Worm (Caenorhabditis elegans) whole organism, early embryonic: ENCODE results near the gene polk-1.

Source experiments
- B0310.2 ChIP-seq: sonication (generic microtip); optimal IDR thresholded peaks from 2 replicates; lab custom pipeline; 2016; ENCODE audit warnings: mild to moderate bottlenecking, missing genetic modification characterization, missing compliant biosample characterization
- F13C5.2 ChIP-seq: sonication (generic microtip); optimal IDR thresholded peaks from 2 replicates; lab custom pipeline; 2017; ENCODE audit warnings: mild to moderate bottlenecking, missing genetic modification characterization, inconsistent platforms, missing compliant biosample characterization
- aly-1 ChIP-seq: sonication (generic microtip); optimal IDR thresholded peaks from 2 replicates; lab custom pipeline; 2016; ENCODE audit warnings: missing genetic modification characterization, missing compliant biosample characterization
- ama-1 ChIP-seq: fragments of 150-350 bp; optimal IDR thresholded peaks from 2 replicates; lab custom pipeline; 2014
- ceh-13 ChIP-seq: fragments of 200-800 bp; sonication (Bioruptor generic); optimal IDR thresholded peaks from 2 replicates; lab custom pipeline; 2018; ENCODE audit warnings: mild to moderate bottlenecking, missing genetic modification characterization, missing compliant biosample characterization
- ceh-36 ChIP-seq: sonication (generic microtip); optimal IDR thresholded peaks from 2 replicates; lab custom pipeline; 2016; ENCODE audit warnings: missing genetic modification characterization, inconsistent platforms, missing compliant biosample characterization
- ets-7 ChIP-seq: sonication (generic microtip); optimal IDR thresholded peaks from 2 replicates; lab custom pipeline; 2016; ENCODE audit warnings: missing genotype, missing genetic modification characterization, missing compliant biosample characterization
- flt-1 ChIP-seq: fragments of 200-800 bp; sonication (Bioruptor generic); IDR thresholded peaks from 2 replicates; pipeline ENCODE4 v1.3.6; 2022; ENCODE audit warnings: missing genetic modification characterization, missing compliant biosample characterization
- hmbx-1 ChIP-seq: sonication (generic microtip); optimal IDR thresholded peaks from 2 replicates; lab custom pipeline; 2016; ENCODE audit warnings: mild to moderate bottlenecking, missing genetic modification characterization, missing compliant biosample characterization
- hmg-4 ChIP-seq: fragments of 200-800 bp; sonication (Bioruptor generic); optimal IDR thresholded peaks from 2 replicates; lab custom pipeline; 2018; ENCODE audit warnings: mild to moderate bottlenecking, missing genetic modification characterization, missing compliant biosample characterization
- hnd-1 ChIP-seq: sonication (generic microtip); optimal IDR thresholded peaks from 2 replicates; lab custom pipeline; 2016; ENCODE audit warnings: missing genetic modification characterization, missing compliant biosample characterization
- pes-1 ChIP-seq: fragments of 200-800 bp; sonication (Bioruptor generic); IDR thresholded peaks from 2 replicates; pipeline ENCODE4 v1.3.6; 2022; ENCODE audit warnings: missing genetic modification reagents, missing genetic modification characterization, missing compliant biosample characterization
- scrt-1 ChIP-seq: fragments of 200-800 bp; sonication (Bioruptor generic); IDR thresholded peaks from 2 replicates; pipeline ENCODE4 v1.3.6; 2022; ENCODE audit warnings: missing genetic modification characterization, missing compliant biosample characterization
- sea-1 ChIP-seq: fragments of 200-800 bp; sonication (Bioruptor generic); conservative IDR thresholded peaks from 2 replicates; pipeline ENCODE4 v1.3.6; 2022; ENCODE audit warnings: missing genetic modification characterization, missing compliant biosample characterization
- tbx-11 ChIP-seq: fragments of 200-800 bp; sonication (Bioruptor generic); IDR thresholded peaks from 2 replicates; pipeline ENCODE4 v1.3.6; 2022; ENCODE audit warnings: missing genetic modification characterization, missing compliant biosample characterization
- tbx-37 ChIP-seq: fragments of 200-800 bp; sonication (Bioruptor generic); conservative IDR thresholded peaks from 2 replicates; pipeline ENCODE4 v1.3.6; 2022; ENCODE audit warnings: missing genetic modification reagents, missing genetic modification characterization, missing compliant biosample characterization
- tra-4 ChIP-seq: sonication (generic microtip); optimal IDR thresholded peaks from 2 replicates; lab custom pipeline; 2017; ENCODE audit warnings: missing genetic modification characterization, missing compliant biosample characterization

polk-1 gene

DNA sequence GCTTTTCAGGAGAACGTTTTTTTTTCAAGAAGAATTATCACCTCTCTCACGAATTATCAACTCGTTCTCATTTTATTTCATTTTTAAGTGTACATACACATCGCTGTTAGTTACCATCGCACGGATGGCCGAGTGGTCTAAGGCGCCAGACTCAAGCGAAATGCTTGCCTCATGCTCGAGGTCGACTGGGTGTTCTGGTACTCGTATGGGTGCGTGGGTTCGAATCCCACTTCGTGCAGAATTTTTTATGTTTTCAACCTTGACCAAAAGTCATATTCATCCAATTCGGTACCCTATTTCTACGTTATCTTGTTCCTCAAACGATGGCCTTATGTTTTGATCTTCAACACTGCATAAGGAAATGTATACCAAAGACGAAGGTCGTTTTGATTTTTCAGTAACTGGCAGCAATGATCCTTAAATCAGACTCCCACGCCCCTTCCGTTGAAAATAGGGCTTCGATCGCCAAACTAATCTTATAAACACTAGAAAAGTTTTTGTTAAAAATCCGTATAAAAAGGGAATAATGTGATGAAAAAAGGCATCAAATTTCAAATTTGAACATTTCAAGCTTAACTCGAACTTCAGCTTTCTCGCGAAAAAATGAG lies 10.9 kb upstream of the polk-1 start, which contains the start of gene fip-1:
Gene fip-1 (plus strand): TSS at position 558 of the 608 bp plus-strand sequence.
- no peak for TF ChIP-seq hmg-4 (GFP tag; lab: Kevin White, UChicago)
- TF ChIP-seq scrt-1 (GFP tag; lab: Robert Waterston, UW), result peak; percentile 40; the same call in 1 of the 2 replicates

DNA sequence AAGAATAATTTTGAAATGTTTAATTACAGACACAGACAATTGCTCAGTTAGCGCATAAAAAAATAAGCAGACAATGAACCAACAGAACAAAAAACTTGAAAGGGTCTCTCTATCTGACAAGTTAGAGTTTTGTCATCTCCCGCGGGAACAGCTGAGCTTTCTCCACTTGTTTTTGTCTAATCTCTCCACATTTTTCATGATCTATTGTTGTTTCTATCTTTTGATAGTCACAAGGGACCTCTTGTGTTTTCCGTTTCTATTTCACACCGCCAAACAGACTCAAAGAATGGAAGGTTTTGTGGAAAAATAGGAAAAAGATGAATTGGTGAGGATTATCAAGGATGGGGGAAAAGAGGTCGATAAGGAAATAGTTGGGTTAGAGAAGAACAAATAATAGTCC lies 8.4 kb upstream of the polk-1 start:
- TF ChIP-seq flt-1 (GFP tag; lab: Robert Waterston, UW), result no peak
- TF ChIP-seq pes-1 (GFP tag; lab: Robert Waterston, UW), result no peak
- TF ChIP-seq sea-1 (GFP tag; lab: Robert Waterston, UW), result no peak
- no peak for TF ChIP-seq tbx-37
- TF ChIP-seq ceh-36 (tag; lab: Kevin White, UChicago), result no peak

DNA sequence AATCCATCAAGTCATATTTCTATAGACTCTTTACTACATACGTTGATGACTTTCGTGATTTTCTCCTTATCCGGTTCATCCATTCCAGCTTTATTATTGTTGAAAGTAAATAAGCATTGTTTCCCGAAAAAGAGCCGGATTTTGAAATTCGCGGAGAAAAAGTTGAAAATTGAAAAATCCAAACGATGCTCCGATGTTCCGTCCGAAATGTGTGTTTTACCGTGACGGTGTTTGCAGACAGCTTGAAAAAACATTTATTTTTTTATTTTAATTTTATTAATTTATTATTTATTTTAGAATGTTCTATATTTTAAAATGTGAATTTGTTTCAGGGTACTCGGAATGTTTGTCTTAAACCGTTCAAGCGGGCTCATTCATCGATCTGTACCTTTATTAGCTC lies 2.4 kb upstream of the polk-1 start, which contains the start of gene dnj-10:
Gene dnj-10 (plus strand): TSS at position 333 of the 400 bp plus-strand sequence.
- TF ChIP-seq F13C5.2 (tag; lab: Kevin White, UChicago) (no peak), ets-7 (no peak), ceh-36 (tag; lab: Kevin White, UChicago) (no peak), tra-4 (tag; lab: Kevin White, UChicago) (no peak), ceh-13 (no peak), B0310.2 (tag; lab: Kevin White, UChicago) (no peak), flt-1 (GFP tag; lab: Robert Waterston, UW) (no peak), sea-1 (GFP tag; lab: Robert Waterston, UW) (no peak), hnd-1 (tag; lab: Kevin White, UChicago) (no peak), aly-1 (tag; lab: Kevin White, UChicago) (no peak), ama-1 (no peak), hmg-4 (GFP tag; lab: Kevin White, UChicago) (no peak), scrt-1 (GFP tag; lab: Robert Waterston, UW) (no peak), tbx-11 (no peak)

DNA sequence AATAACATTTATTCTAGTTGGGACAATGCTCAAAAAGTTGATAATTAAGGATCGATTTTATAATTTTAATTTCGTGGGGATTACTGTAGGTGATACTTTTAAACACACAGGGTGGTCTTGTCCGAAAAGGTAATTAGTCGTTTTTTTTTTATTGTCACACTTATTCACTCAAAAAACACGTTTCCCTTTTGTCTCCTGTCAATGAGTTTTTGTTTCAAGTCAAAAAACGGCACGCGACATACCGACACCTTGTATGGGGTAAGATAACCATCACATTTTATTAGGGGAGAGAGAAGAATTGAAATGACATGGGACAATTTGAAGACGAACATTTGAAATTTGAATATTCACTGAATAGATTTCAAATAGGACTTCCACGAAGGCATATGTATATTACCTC lies 3.3 kb downstream of the polk-1 start:
- TF ChIP-seq hnd-1 (tag; lab: Kevin White, UChicago), result no peak
- no peak for TF ChIP-seq pes-1 (GFP tag; lab: Robert Waterston, UW)
- TF ChIP-seq hmg-4 (GFP tag; lab: Kevin White, UChicago), result no peak
- TF ChIP-seq ceh-36 (tag; lab: Kevin White, UChicago), result no peak
- TF ChIP-seq hmbx-1 (tag; lab: Kevin White, UChicago), result no peak
- TF ChIP-seq tbx-37, result no peak
- no peak for TF ChIP-seq flt-1 (GFP tag; lab: Robert Waterston, UW)
- TF ChIP-seq aly-1 (tag; lab: Kevin White, UChicago), result no peak
- TF ChIP-seq sea-1 (GFP tag; lab: Robert Waterston, UW), result no peak
- TF ChIP-seq ets-7, result no peak
- TF ChIP-seq ama-1, result no peak
- TF ChIP-seq tbx-11, result no peak
- no peak for TF ChIP-seq ceh-13
- no peak for TF ChIP-seq scrt-1 (GFP tag; lab: Robert Waterston, UW)
- no peak for TF ChIP-seq tra-4 (tag; lab: Kevin White, UChicago)
- TF ChIP-seq B0310.2 (tag; lab: Kevin White, UChicago), result no peak

DNA sequence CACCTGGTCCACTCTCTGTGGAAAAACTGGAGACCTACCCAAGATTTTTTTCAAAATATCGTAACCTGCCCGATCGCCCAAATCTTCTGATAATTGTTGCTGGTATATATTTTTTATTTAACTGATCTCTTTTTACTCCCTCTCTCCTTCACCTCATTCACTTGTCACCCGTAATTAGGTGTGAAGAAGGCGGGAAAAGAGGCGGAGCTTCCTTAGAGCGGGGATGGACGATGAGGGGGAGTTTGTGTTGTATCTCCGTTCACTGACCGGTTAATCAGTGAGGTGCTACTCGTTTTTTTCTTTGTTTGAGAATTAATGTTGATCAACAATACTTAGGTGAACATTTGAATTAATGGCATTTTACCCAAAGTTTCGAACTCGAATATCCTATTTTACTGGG lies 6.0 kb downstream of the polk-1 start, which contains the start of gene ceh-16:
Gene ceh-16 (plus strand): TSS at position 301 of the 400 bp plus-strand sequence.
- TF ChIP-seq F13C5.2 (tag; lab: Kevin White, UChicago) (no peak), aly-1 (tag; lab: Kevin White, UChicago) (no peak), tra-4 (tag; lab: Kevin White, UChicago) (no peak), ceh-36 (tag; lab: Kevin White, UChicago) (no peak), tbx-11 (no peak), B0310.2 (tag; lab: Kevin White, UChicago) (no peak), flt-1 (GFP tag; lab: Robert Waterston, UW) (no peak), pes-1 (GFP tag; lab: Robert Waterston, UW) (no peak), ets-7 (no peak), hmbx-1 (tag; lab: Kevin White, UChicago) (no peak)

DNA sequence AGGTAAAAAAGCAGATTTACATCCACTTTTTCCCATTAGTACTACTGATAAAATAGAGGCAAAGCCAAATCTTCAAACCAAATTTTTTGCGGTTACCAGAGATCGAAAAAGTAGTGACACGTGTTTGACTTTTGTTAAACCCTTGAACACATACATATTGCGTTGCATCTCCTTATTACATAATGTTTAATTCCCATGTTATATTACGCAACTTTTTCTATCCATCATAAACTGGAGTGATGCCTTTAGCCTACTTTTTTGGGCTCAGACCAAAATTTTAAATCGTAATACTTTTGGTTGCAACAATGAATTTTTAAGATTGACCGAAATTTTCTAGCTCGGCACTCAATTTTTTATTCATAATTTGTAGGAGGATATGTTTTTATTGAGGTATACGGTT lies 6.4 kb downstream of the polk-1 start:
- TF ChIP-seq flt-1 (GFP tag; lab: Robert Waterston, UW), result no peak
- no peak for TF ChIP-seq sea-1 (GFP tag; lab: Robert Waterston, UW)
- TF ChIP-seq pes-1 (GFP tag; lab: Robert Waterston, UW), result no peak
- TF ChIP-seq F13C5.2 (tag; lab: Kevin White, UChicago), result no peak
- no peak for TF ChIP-seq tra-4 (tag; lab: Kevin White, UChicago)
- TF ChIP-seq tbx-37, result no peak
- no peak for TF ChIP-seq ets-7
- TF ChIP-seq ama-1, result no peak
- TF ChIP-seq tbx-11, result no peak
- no peak for TF ChIP-seq hmbx-1 (tag; lab: Kevin White, UChicago)
- no peak for TF ChIP-seq scrt-1 (GFP tag; lab: Robert Waterston, UW)
- no peak for TF ChIP-seq ceh-36 (tag; lab: Kevin White, UChicago)
- TF ChIP-seq aly-1 (tag; lab: Kevin White, UChicago), result no peak
- TF ChIP-seq hmg-4 (GFP tag; lab: Kevin White, UChicago), result no peak
- TF ChIP-seq hnd-1 (tag; lab: Kevin White, UChicago), result no peak
- TF ChIP-seq B0310.2 (tag; lab: Kevin White, UChicago), result no peak
- no peak for TF ChIP-seq ceh-13

DNA sequence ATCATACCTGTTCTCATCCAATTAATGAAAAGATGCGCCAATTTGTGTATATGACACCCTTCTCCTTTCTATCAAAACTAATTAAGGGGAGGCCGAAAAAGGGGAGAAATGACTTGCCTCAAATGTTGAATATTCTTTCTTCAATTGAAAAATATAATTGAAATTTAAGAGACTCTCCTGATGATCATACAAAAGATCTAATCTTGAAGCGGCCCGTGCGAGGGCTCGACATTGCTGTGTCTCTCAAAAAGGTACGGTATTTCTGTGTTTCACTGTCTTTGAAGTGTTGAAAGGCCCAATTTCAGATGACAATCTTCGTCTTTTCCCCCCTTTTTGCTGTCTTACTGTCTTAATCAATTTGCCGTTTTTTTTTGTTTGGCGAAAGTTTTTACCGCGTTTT lies 7.4 kb downstream of the polk-1 start:
- TF ChIP-seq hmg-4 (GFP tag; lab: Kevin White, UChicago) (no peak), pes-1 (GFP tag; lab: Robert Waterston, UW) (no peak), tbx-37 (no peak), F13C5.2 (tag; lab: Kevin White, UChicago) (no peak), flt-1 (GFP tag; lab: Robert Waterston, UW) (no peak), B0310.2 (tag; lab: Kevin White, UChicago) (no peak), ceh-36 (tag; lab: Kevin White, UChicago) (no peak), tbx-11 (no peak), aly-1 (tag; lab: Kevin White, UChicago) (no peak), ceh-13 (no peak), ets-7 (no peak), sea-1 (GFP tag; lab: Robert Waterston, UW) (no peak), ama-1 (no peak), tra-4 (tag; lab: Kevin White, UChicago) (no peak)
